Fruit fly (Drosophila melanogaster) whole organism, embryonic: ENCODE data around the gene Prosbeta2R2.

Experiments
- Aef1 ChIP-seq: fragments of 200-800 bp; sonication (Bioruptor generic); IDR thresholded peaks from 3 replicates; pipeline ENCODE4 v1.3.6; 2022; ENCODE audit warnings: missing biosample characterization, missing genetic modification characterization
- Awh ChIP-seq: fragments of 200-800 bp; sonication (Bioruptor generic); IDR thresholded peaks from 2 replicates; pipeline ENCODE4, ENCODE4 v1.3.6; 2022; ENCODE audit warnings: missing biosample characterization, missing genetic modification characterization
- Bgb ChIP-seq: fragments of 200-800 bp; sonication (Bioruptor generic); IDR thresholded peaks from 2 replicates; pipeline ENCODE4 v1.3.6; 2022; ENCODE audit warnings: missing biosample characterization, missing genetic modification characterization; ENCODE audit not compliant: partially characterized antibody
- CG10209 ChIP-seq: fragments of 200-800 bp; sonication (Bioruptor generic); optimal IDR thresholded peaks from 3 replicates; lab custom pipeline; 2017; ENCODE audit warnings: missing biosample characterization, mild to moderate bottlenecking, missing genetic modification characterization, missing genetic modification reagents
- CG10267 ChIP-seq: fragments of 200-800 bp; sonication (Bioruptor generic); optimal IDR thresholded peaks from 2 replicates; lab custom pipeline; 2018; ENCODE audit warnings: missing biosample characterization, mild to moderate bottlenecking, missing genetic modification characterization, moderate library complexity
- CG10654 ChIP-seq: fragments of 200-800 bp; sonication (Bioruptor generic); optimal IDR thresholded peaks from 2 replicates; lab custom pipeline; 2016; ENCODE audit warnings: missing biosample characterization, missing genetic modification characterization
- CG11723 ChIP-seq: fragments of 200-800 bp; sonication (Bioruptor generic); optimal IDR thresholded peaks from 2 replicates; lab custom pipeline; 2017; ENCODE audit warnings: missing biosample characterization, mild to moderate bottlenecking, missing genetic modification characterization
- CG12219 ChIP-seq: fragments of 200-800 bp; sonication (Bioruptor generic); optimal IDR thresholded peaks from 3 replicates; lab custom pipeline; 2018; ENCODE audit warnings: missing biosample characterization, mild to moderate bottlenecking, missing genetic modification characterization
- CG17328 ChIP-seq: fragments of 200-800 bp; sonication (Bioruptor generic); IDR thresholded peaks from 2 replicates; pipeline ENCODE4 v1.3.6; 2022; ENCODE audit warnings: missing biosample characterization, missing genetic modification characterization
- CG17359 ChIP-seq: fragments of 200-800 bp; sonication (Bioruptor generic); optimal IDR thresholded peaks from 3 replicates; lab custom pipeline; 2018; ENCODE audit warnings: missing biosample characterization, mild to moderate bottlenecking, missing genetic modification characterization, moderate library complexity
- CG17361 ChIP-seq: fragments of 200-800 bp; sonication (Bioruptor generic); IDR thresholded peaks from 3 replicates; pipeline ENCODE4 v1.3.6; 2022; ENCODE audit warnings: missing biosample characterization, missing genetic modification characterization
- CG17385 ChIP-seq: fragments of 200-800 bp; sonication (Bioruptor generic); optimal IDR thresholded peaks from 3 replicates; lab custom pipeline; 2018; ENCODE audit warnings: missing biosample characterization, mild to moderate bottlenecking, missing genetic modification characterization
- CG18476 ChIP-seq: fragments of 200-800 bp; sonication (Bioruptor generic); optimal IDR thresholded peaks from 2 replicates; lab custom pipeline; 2016; ENCODE audit warnings: missing biosample characterization, mild to moderate bottlenecking, missing genetic modification characterization
- CG2120 ChIP-seq: fragments of 200-800 bp; sonication (Bioruptor generic); optimal IDR thresholded peaks from 3 replicates; lab custom pipeline; 2016; ENCODE audit warnings: missing biosample characterization, missing genetic modification characterization
- CG2889 ChIP-seq: fragments of 200-800 bp; sonication (Bioruptor generic); IDR thresholded peaks from 3 replicates; pipeline ENCODE4 v1.3.6; 2022; ENCODE audit warnings: missing biosample characterization, missing genetic modification characterization
- CG3163 ChIP-seq: fragments of 200-800 bp; sonication (Bioruptor generic); optimal IDR thresholded peaks from 3 replicates; lab custom pipeline; 2016; ENCODE audit warnings: missing biosample characterization, missing genetic modification characterization
- CG32772 ChIP-seq: fragments of 200-800 bp; sonication (Bioruptor generic); IDR thresholded peaks from 2 replicates; pipeline ENCODE4 v1.3.6; 2022; ENCODE audit warnings: missing biosample characterization, missing genetic modification characterization
- CG3726 ChIP-seq: fragments of 200-800 bp; sonication (Bioruptor generic); IDR thresholded peaks from 3 replicates; pipeline ENCODE4, ENCODE4 v1.3.6; 2022; ENCODE audit warnings: missing biosample characterization, missing genetic modification characterization
- CG3995 ChIP-seq: fragments of 200-800 bp; sonication (Bioruptor generic); optimal IDR thresholded peaks from 3 replicates; lab custom pipeline; 2016; ENCODE audit warnings: missing biosample characterization, missing genetic modification characterization
- CG42726 ChIP-seq: fragments of 200-800 bp; sonication (Bioruptor generic); IDR thresholded peaks from 2 replicates; pipeline ENCODE4 v1.3.6; 2022; ENCODE audit warnings: missing biosample characterization, missing genetic modification characterization; ENCODE audit not compliant: partially characterized antibody
- CG4820 ChIP-seq: fragments of 200-800 bp; sonication (Bioruptor generic); optimal IDR thresholded peaks from 3 replicates; lab custom pipeline; 2016; ENCODE audit warnings: missing biosample characterization, missing genetic modification characterization
- CG5180 ChIP-seq: fragments of 200-800 bp; sonication (Bioruptor generic); optimal IDR thresholded peaks from 3 replicates; lab custom pipeline; 2017; ENCODE audit warnings: missing biosample characterization, missing genetic modification characterization, mild to moderate bottlenecking, moderate library complexity, missing genetic modification reagents
- CG7786 ChIP-seq: fragments of 200-800 bp; sonication (Bioruptor generic); optimal IDR thresholded peaks from 2 replicates; lab custom pipeline; 2016; ENCODE audit warnings: missing biosample characterization, missing genetic modification characterization
- Chrac-16 ChIP-seq: fragments of 200-800 bp; sonication (Bioruptor generic); optimal IDR thresholded peaks from 3 replicates; lab custom pipeline; 2016; ENCODE audit warnings: missing biosample characterization, missing genetic modification characterization
- Dp ChIP-seq: fragments of 200-800 bp; sonication (Bioruptor generic); optimal IDR thresholded peaks from 2 replicates; lab custom pipeline; 2018; ENCODE audit warnings: missing biosample characterization, mild to moderate bottlenecking, missing genetic modification characterization, moderate library complexity
- E2f2 ChIP-seq: fragments of 200-800 bp; sonication (Bioruptor generic); IDR thresholded peaks from 2 replicates; pipeline ENCODE4 v1.3.6; 2022; ENCODE audit warnings: missing biosample characterization, missing genetic modification characterization
- Fer2 ChIP-seq: fragments of 200-800 bp; sonication (Bioruptor generic); optimal IDR thresholded peaks from 2 replicates; lab custom pipeline; 2018; ENCODE audit warnings: missing biosample characterization, mild to moderate bottlenecking, missing genetic modification characterization, moderate library complexity
- HmgD ChIP-seq: fragments of 200-800 bp; sonication (Bioruptor generic); optimal IDR thresholded peaks from 3 replicates; lab custom pipeline; 2016; ENCODE audit warnings: missing biosample characterization, missing genetic modification characterization
- Jarid2 ChIP-seq: fragments of 200-800 bp; sonication (Bioruptor generic); optimal IDR thresholded peaks from 3 replicates; lab custom pipeline; 2017; ENCODE audit warnings: mild to moderate bottlenecking, missing biosample characterization, missing genetic modification reagents, missing genetic modification characterization
- MBD-R2 ChIP-seq: fragments of 200-800 bp; sonication (Bioruptor generic); IDR thresholded peaks from 2 replicates; pipeline ENCODE4 v1.3.6; 2022; ENCODE audit warnings: missing biosample characterization, missing genetic modification characterization
- NK7.1 ChIP-seq: fragments of 200-800 bp; sonication (Bioruptor generic); optimal IDR thresholded peaks from 3 replicates; lab custom pipeline; 2016; ENCODE audit warnings: missing biosample characterization, missing genetic modification characterization
- Vsx1 ChIP-seq: fragments of 200-800 bp; sonication (Bioruptor generic); optimal IDR thresholded peaks from 2 replicates; lab custom pipeline; 2017; ENCODE audit warnings: missing biosample characterization, mild to moderate bottlenecking, missing genetic modification characterization, missing genetic modification reagents
- ara ChIP-seq: fragments of 200-800 bp; sonication (Bioruptor generic); IDR thresholded peaks from 2 replicates; pipeline ENCODE4 v1.3.6; 2022; ENCODE audit warnings: missing biosample characterization, missing genetic modification characterization
- ase ChIP-seq: fragments of 200-800 bp; sonication (Bioruptor generic); IDR thresholded peaks from 3 replicates; pipeline ENCODE4 v1.3.6; 2022; ENCODE audit warnings: missing biosample characterization, missing genetic modification characterization
- fu2 ChIP-seq: fragments of 200-800 bp; sonication (Bioruptor generic); optimal IDR thresholded peaks from 2 replicates; lab custom pipeline; 2016; ENCODE audit warnings: missing biosample characterization, missing genetic modification characterization
- hb ChIP-seq: fragments of 200-800 bp; sonication (Bioruptor generic); IDR thresholded peaks from 3 replicates; pipeline ENCODE4 v1.3.6; 2022; ENCODE audit warnings: missing biosample characterization, missing genetic modification characterization; ENCODE audit not compliant: partially characterized antibody
- lbe ChIP-seq: fragments of 200-800 bp; sonication (Bioruptor generic); optimal IDR thresholded peaks from 2 replicates; lab custom pipeline; 2016; ENCODE audit warnings: missing biosample characterization, mild to moderate bottlenecking, missing genetic modification characterization
- lmd ChIP-seq: fragments of 200-800 bp; sonication (Bioruptor generic); IDR thresholded peaks from 2 replicates; pipeline ENCODE4 v1.3.6; 2022; ENCODE audit warnings: missing biosample characterization, missing genetic modification characterization
- lov ChIP-seq, 2 experiments: fragments of 200-800 bp in 1 of 2; fragments of >200 bp in 1 of 2; sonication (Bioruptor generic) in 1 of 2; IDR thresholded peaks in 1 of 2; optimal IDR thresholded peaks in 1 of 2; 2 replicates in 1 of 2; 3 replicates in 1 of 2; pipeline versions ENCODE4 v1.3.6 to Lab custom; 2017 to 2022; ENCODE audit warnings: missing biosample characterization in 1 of 2, missing genetic modification characterization in 1 of 2
- pho ChIP-seq: fragments of 200-800 bp; sonication (Bioruptor generic); optimal IDR thresholded peaks from 2 replicates; lab custom pipeline; 2016; ENCODE audit warnings: missing biosample characterization, missing genetic modification characterization
- prd ChIP-seq, 3 experiments: fragments of >200 bp in 2 of 3; fragments of 200-800 bp in 1 of 3; sonication (Bioruptor generic) in 1 of 3; optimal IDR thresholded peaks in 2 of 3; IDR thresholded peaks in 1 of 3; 2 replicates in 2 of 3; 3 replicates in 1 of 3; pipeline versions ENCODE4 v1.3.6 to Lab custom; 2017 to 2022; ENCODE audit warnings: missing biosample characterization in 1 of 3, missing genetic modification characterization in 1 of 3
- pum ChIP-seq: fragments of 200-800 bp; sonication (Bioruptor generic); optimal IDR thresholded peaks from 2 replicates; lab custom pipeline; 2016; ENCODE audit warnings: missing biosample characterization, missing genetic modification characterization
- ranshi ChIP-seq: fragments of 200-800 bp; sonication (Bioruptor generic); IDR thresholded peaks from 2 replicates; pipeline ENCODE4 v1.3.6; 2022; ENCODE audit warnings: missing biosample characterization, missing genetic modification characterization
- ro ChIP-seq: fragments of 200-800 bp; sonication (Bioruptor generic); IDR thresholded peaks from 2 replicates; pipeline ENCODE4 v1.3.6; 2022; ENCODE audit warnings: missing biosample characterization, missing genetic modification characterization
- slbo ChIP-seq: fragments of 200-800 bp; sonication (Bioruptor generic); IDR thresholded peaks from 2 replicates; pipeline ENCODE4 v1.3.6; 2022; ENCODE audit warnings: missing biosample characterization, missing genetic modification characterization
- stwl ChIP-seq: fragments of 200-800 bp; sonication (Bioruptor generic); optimal IDR thresholded peaks from 3 replicates; lab custom pipeline; 2018; ENCODE audit warnings: missing biosample characterization, mild to moderate bottlenecking, missing genetic modification characterization, moderate library complexity
- tll ChIP-seq, 2 experiments: fragments of 200-800 bp in 1 of 2; fragments of >200 bp in 1 of 2; sonication (Bioruptor generic) in 1 of 2; optimal IDR thresholded peaks; 2 replicates each; lab custom pipeline; 2017 to 2019; ENCODE audit warnings: missing biosample characterization in 2 of 2, missing genetic modification characterization in 2 of 2, mild to moderate bottlenecking in 1 of 2, moderate library complexity in 1 of 2
- trh ChIP-seq: fragments of 200-800 bp; sonication (Bioruptor generic); optimal IDR thresholded peaks from 2 replicates; lab custom pipeline; 2016; ENCODE audit warnings: missing biosample characterization, missing genetic modification characterization
- wek ChIP-seq: fragments of 200-800 bp; sonication (Bioruptor generic); optimal IDR thresholded peaks from 3 replicates; lab custom pipeline; 2018; ENCODE audit warnings: missing biosample characterization, mild to moderate bottlenecking, missing genetic modification characterization, moderate library complexity

The Prosbeta2R2 gene

dm6 chr3R:5232197-5232607, 12.9 kb upstream of the Prosbeta2R2 start, which contains the start of the genes Kat60 and Mms19 (continued):
- peak; percentile 61; the same call in 1 of the 2 replicates for TF ChIP-seq ranshi (GFP tag; lab: Robert Waterston, UW)
- peak; percentile 59 for TF ChIP-seq lmd (GFP tag; lab: Robert Waterston, UW)
- TF ChIP-seq CG18476 (GFP tag; lab: Kevin White, UChicago): peak; percentile 76
- no peak for TF ChIP-seq NK7.1 (GFP tag; lab: Kevin White, UChicago)
- no peak; the same call in 1 of the 3 replicates for TF ChIP-seq CG17361
- TF ChIP-seq CG17359 (tag; lab: Kevin White, UChicago): peak; percentile 25
- peak; percentile 58 for TF ChIP-seq MBD-R2 (GFP tag; lab: Robert Waterston, UW)
- TF ChIP-seq CG17385 (GFP tag; lab: Kevin White, UChicago): no peak
- TF ChIP-seq ro (GFP tag; lab: Robert Waterston, UW): no peak
- TF ChIP-seq wek (GFP tag; lab: Kevin White, UChicago): no peak
- TF ChIP-seq tll (GFP tag; optimal IDR thresholded peaks at IDR 0.05; lab: Kevin White, UChicago): peak in 1 of 2 experiments; percentile 97
- peak; percentile 50 for TF ChIP-seq CG10654 (GFP tag; lab: Kevin White, UChicago)
- peak; percentile 34 for TF ChIP-seq CG11723 (GFP tag; lab: Kevin White, UChicago)
- TF ChIP-seq Aef1 (GFP tag; lab: Robert Waterston, UW): peak; percentile 70
- peak; percentile 72 for TF ChIP-seq Chrac-16 (GFP tag; lab: Kevin White, UChicago)
- TF ChIP-seq CG3163 (GFP tag; lab: Kevin White, UChicago): peak; percentile 36
- peak; percentile 97 for TF ChIP-seq CG42726
- TF ChIP-seq Bgb (GFP tag; lab: Robert Waterston, UW): peak; percentile 94
- TF ChIP-seq slbo (GFP tag; lab: Robert Waterston, UW): peak; percentile 85; the same call in 1 of the 2 replicates
- peak; percentile 81 for TF ChIP-seq pho (GFP tag; lab: Kevin White, UChicago)
- peak; percentile 32; the same call in 1 of the 2 replicates for TF ChIP-seq CG17328 (GFP tag; lab: Robert Waterston, UW)
- peak; percentile 35 for TF ChIP-seq CG7786 (GFP tag; lab: Kevin White, UChicago)
- 0 out of 3 replicates have a peak, but pooled peaks have one; percentile 11 for TF ChIP-seq CG3726
- no peak for TF ChIP-seq lov (optimal IDR thresholded peaks at IDR 0.05; lab: Kevin White, UChicago)
- 0 out of 3 replicates have a peak, but pooled peaks have one; percentile 24 for TF ChIP-seq lov (GFP tag; IDR thresholded peaks at IDR 0.05; lab: Robert Waterston, UW)
- TF ChIP-seq trh (GFP tag; lab: Kevin White, UChicago): peak; percentile 65
- TF ChIP-seq CG32772 (GFP tag; lab: Robert Waterston, UW): peak; percentile 64
- 0 out of 2 replicates have a peak, but pooled peaks have one; percentile 36 for TF ChIP-seq E2f2 (GFP tag; lab: Robert Waterston, UW)
- peak; percentile 94 for TF ChIP-seq hb (GFP tag; lab: Robert Waterston, UW)
- peak; percentile 30 for TF ChIP-seq Jarid2 (GFP tag; lab: Kevin White, UChicago)
- no peak for TF ChIP-seq CG5180 (GFP tag; lab: Kevin White, UChicago)
- no peak for TF ChIP-seq CG12219 (GFP tag; lab: Kevin White, UChicago)
- TF ChIP-seq CG3995 (GFP tag; lab: Kevin White, UChicago): peak; percentile 60
- TF ChIP-seq stwl: peak; percentile 47
- TF ChIP-seq ase (GFP tag; lab: Robert Waterston, UW): peak; percentile 66; the same call in 1 of the 3 replicates
- TF ChIP-seq fu2: peak; percentile 19
- TF ChIP-seq CG2120: peak; percentile 88
- TF ChIP-seq CG4820 (GFP tag; lab: Kevin White, UChicago): peak; percentile 44
- no peak for TF ChIP-seq Awh (GFP tag; lab: Robert Waterston, UW)
- 0 out of 3 replicates have a peak, but pooled peaks have one; percentile 37 for TF ChIP-seq CG2889 (GFP tag; lab: Robert Waterston, UW)
- peak; percentile 2 for TF ChIP-seq HmgD (GFP tag; lab: Kevin White, UChicago)
- peak; percentile 76 for TF ChIP-seq CG10267 (tag; lab: Kevin White, UChicago)
- no peak for TF ChIP-seq prd (optimal IDR thresholded peaks at IDR 0.05; lab: Kevin White, UChicago)
- TF ChIP-seq prd (GFP tag; IDR thresholded peaks at IDR 0.05; lab: Robert Waterston, UW): peak; percentile 84
- TF ChIP-seq CG10209 (GFP tag; lab: Kevin White, UChicago): peak; percentile 47
- TF ChIP-seq Dp: peak; percentile 47
- TF ChIP-seq lbe (GFP tag; lab: Kevin White, UChicago): peak; percentile 29
- TF ChIP-seq ara: peak; percentile 72
- TF ChIP-seq pum (GFP tag; lab: Kevin White, UChicago): peak; percentile 73
- no peak for TF ChIP-seq Vsx1 (GFP tag; lab: Kevin White, UChicago)
- TF ChIP-seq Fer2 (tag; lab: Kevin White, UChicago): peak; percentile 20
